Fruit fly (Drosophila melanogaster) whole organism, wandering third instar larva: ENCODE data around the gene Hsp27.

Source experiments
- Dfd ChIP-seq: fragments of >200 bp; optimal IDR thresholded peaks from 2 replicates; lab custom pipeline; 2017; ENCODE audit warnings: missing biosample characterization, missing genetic modification characterization
- Dif ChIP-seq: fragments of 200-275, 200-300 bp; sonication (Bioruptor generic); optimal IDR thresholded peaks from 2 replicates; lab custom pipeline; 2018; ENCODE audit warnings: missing biosample characterization, missing genetic modification characterization; ENCODE audit not compliant: partially characterized antibody
- Hr78 ChIP-seq: fragments of >200 bp; optimal IDR thresholded peaks from 2 replicates; lab custom pipeline; 2017; ENCODE audit warnings: missing biosample characterization, missing genetic modification characterization
- Hr83 ChIP-seq: fragments of 200-300 bp; sonication (Bioruptor generic); optimal IDR thresholded peaks from 2 replicates; lab custom pipeline; 2016; ENCODE audit warnings: missing biosample characterization, mild to moderate bottlenecking, missing genetic modification characterization, moderate library complexity; ENCODE audit not compliant: poor library complexity, severe bottlenecking
- Mio ChIP-seq: sonication (Bioruptor generic); optimal IDR thresholded peaks from 2 replicates; lab custom pipeline; 2016; ENCODE audit warnings: missing biosample characterization, missing genetic modification characterization
- Myc ChIP-seq: fragments of >200 bp; optimal IDR thresholded peaks from 2 replicates; lab custom pipeline; 2017
- dmrt93B ChIP-seq: fragments of 200-800 bp; sonication (Bioruptor generic); optimal IDR thresholded peaks from 2 replicates; lab custom pipeline; 2018; ENCODE audit warnings: missing biosample characterization, mild to moderate bottlenecking, missing genetic modification characterization
- h ChIP-seq: fragments of 200-800 bp; sonication (Bioruptor generic); optimal IDR thresholded peaks from 3 replicates; lab custom pipeline; 2016; ENCODE audit warnings: missing biosample characterization, mild to moderate bottlenecking, missing genetic modification characterization
- psq ChIP-seq: fragments of 200-800 bp; sonication (Bioruptor generic); optimal IDR thresholded peaks from 3 replicates; lab custom pipeline; 2017; ENCODE audit warnings: missing biosample characterization, mild to moderate bottlenecking, missing genetic modification characterization, moderate library complexity

DNA sequence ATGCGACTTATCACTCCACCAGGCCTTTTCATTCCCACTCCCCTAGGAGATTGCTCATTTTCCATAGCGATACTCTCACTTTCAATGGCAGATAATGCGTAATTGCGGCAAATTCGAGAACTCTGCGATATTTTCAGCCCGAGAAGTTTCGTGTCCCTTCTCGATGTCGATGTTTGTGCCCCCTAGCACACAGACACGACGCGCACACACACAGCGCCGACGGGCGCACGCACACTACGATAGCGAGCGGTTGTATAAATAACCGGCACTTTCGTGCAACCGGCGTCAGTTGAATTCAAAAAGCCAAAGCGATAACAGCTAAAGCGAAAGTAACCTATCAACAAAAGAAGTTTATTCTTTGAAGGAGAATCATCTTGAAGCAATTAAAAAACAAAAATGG, 2.3 kb upstream of the Hsp27 start, which contains the start of gene Hsp23:
- no peak for TF ChIP-seq Myc (lab: Kevin White, UChicago)
- TF ChIP-seq Hr83 (GFP tag; lab: Kevin White, UChicago) = peak; percentile 88
- no peak for TF ChIP-seq Dfd (GFP tag; lab: Kevin White, UChicago)
- no peak for TF ChIP-seq Hr78 (GFP tag; lab: Kevin White, UChicago)
- peak; percentile 35 for TF ChIP-seq h (GFP tag; lab: Kevin White, UChicago)
- no peak for TF ChIP-seq dmrt93B (GFP tag; lab: Kevin White, UChicago)
- peak; percentile 59 for TF ChIP-seq Dif
- TF ChIP-seq psq (GFP tag; lab: Kevin White, UChicago) = peak; percentile 66
- no peak for TF ChIP-seq Mio (GFP tag; lab: Kevin White, UChicago)
